Fruit fly (Drosophila melanogaster): ENCODE measurements around the gene Mst84Db.

Gene Mst84Db

dm6 chr3R:7365527-7365926 is at the start of gene Mst84Db, which contains the start of gene Mst84Da:
Mst84Db (minus strand) TSS chr3R:7365627.
Mst84Da (plus strand) TSS chr3R:7365850.
- no peak for TF ChIP-seq noc (tag; optimal IDR thresholded peaks at IDR 0.05)

dm6 chr3R:7406569-7406968 is 41.1 kb upstream of the Mst84Db start, which contains the start of gene Ir84a:
Ir84a (plus strand) TSS chr3R:7406869.
- no peak for TF ChIP-seq noc (tag; optimal IDR thresholded peaks at IDR 0.05)

dm6 chr3R:7394047-7394446 is 28.6 kb upstream of the Mst84Db start:
- no peak for TF ChIP-seq noc (tag; optimal IDR thresholded peaks at IDR 0.05)

dm6 chr3R:7391113-7391512 is 25.7 kb upstream of the Mst84Db start, which contains the start of gene CG42650:
CG42650 (plus strand) TSS chr3R:7391413.
- no peak for TF ChIP-seq noc (tag; optimal IDR thresholded peaks at IDR 0.05)

dm6 chr3R:7369205-7369604 is 3.8 kb upstream of the Mst84Db start, which contains the start of gene MstProx:
MstProx (minus strand) TSS chr3R:7369305.
- no peak for TF ChIP-seq noc (tag; optimal IDR thresholded peaks at IDR 0.05)

dm6 chr3R:7364573-7364972 is 854 bp downstream of the Mst84Db start, which contains the start of gene Mst84Dc:
Mst84Dc (minus strand) TSS chr3R:7364673.
- TF ChIP-seq noc (tag; optimal IDR thresholded peaks at IDR 0.05), result no peak

- no peak for TF ChIP-seq noc (tag; optimal IDR thresholded peaks at IDR 0.05)
Measured at dm6 chr3R:7363673-7364072, 1.8 kb downstream of the Mst84Db start, which contains the start of gene Mst84Dd. Mst84Dd (minus strand) TSS chr3R:7363773.

dm6 chr3R:7362023-7362422 is 3.4 kb downstream of the Mst84Db start, which contains the start of gene CG17944:
CG17944 (minus strand) TSS chr3R:7362123.
- TF ChIP-seq noc (tag; optimal IDR thresholded peaks at IDR 0.05), result no peak

dm6 chr3R:7349452-7349851 is 16.0 kb downstream of the Mst84Db start, which contains the start of gene CG43290:
CG43290 (minus strand) TSS chr3R:7349552.
- TF ChIP-seq noc (tag; optimal IDR thresholded peaks at IDR 0.05), result no peak

dm6 chr3R:7346445-7346844 is 19.0 kb downstream of the Mst84Db start, which contains the start of gene nxf4:
nxf4 (plus strand) TSS chr3R:7346730.
- no peak for TF ChIP-seq noc (tag; optimal IDR thresholded peaks at IDR 0.05)

dm6 chr3R:7344769-7345168 is 20.7 kb downstream of the Mst84Db start, which contains the start of gene CG31496:
CG31496 (plus strand) TSS chr3R:7345069.
- no peak for TF ChIP-seq noc (tag; optimal IDR thresholded peaks at IDR 0.05)

- no peak for TF ChIP-seq noc (tag; optimal IDR thresholded peaks at IDR 0.05)
Measured at dm6 chr3R:7336454-7336853, 29.0 kb downstream of the Mst84Db start.

dm6 chr3R:7334613-7335012 is 30.8 kb downstream of the Mst84Db start:
- no peak for TF ChIP-seq noc (tag; optimal IDR thresholded peaks at IDR 0.05)

dm6 chr3R:7330695-7331094 is 34.7 kb downstream of the Mst84Db start:
- no peak for TF ChIP-seq noc (tag; optimal IDR thresholded peaks at IDR 0.05)

- TF ChIP-seq noc (tag; optimal IDR thresholded peaks at IDR 0.05), result no peak
Measured at dm6 chr3R:7326200-7326599, 39.2 kb downstream of the Mst84Db start.

dm6 chr3R:7322549-7322948 is 42.9 kb downstream of the Mst84Db start:
- TF ChIP-seq noc (tag; optimal IDR thresholded peaks at IDR 0.05), result no peak

- no peak for TF ChIP-seq noc (tag; optimal IDR thresholded peaks at IDR 0.05)
Measured at dm6 chr3R:7317107-7317506, 48.3 kb downstream of the Mst84Db start, which contains the start of gene CG10029. CG10029 (minus strand) TSS chr3R:7317207.
